Fruit fly (Drosophila melanogaster) whole organism, embryonic: Measurements from ENCODE around the gene Pld3.

Experiments used
- Abd-B ChIP-seq: fragments of 200-800 bp; sonication (Bioruptor generic); optimal IDR thresholded peaks from 2 replicates; lab custom pipeline; 2018; ENCODE audit warnings: missing biosample characterization, mild to moderate bottlenecking, missing genetic modification characterization, moderate library complexity
- Awh ChIP-seq: fragments of 200-800 bp; sonication (Bioruptor generic); IDR thresholded peaks from 2 replicates; pipeline ENCODE4, ENCODE4 v1.3.6; 2022; ENCODE audit warnings: missing biosample characterization, missing genetic modification characterization
- CG10209 ChIP-seq: fragments of 200-800 bp; sonication (Bioruptor generic); optimal IDR thresholded peaks from 3 replicates; lab custom pipeline; 2017; ENCODE audit warnings: missing biosample characterization, mild to moderate bottlenecking, missing genetic modification characterization, missing genetic modification reagents
- CG10959 ChIP-seq: fragments of 200-800 bp; sonication (Bioruptor generic); IDR thresholded peaks from 2 replicates; pipeline ENCODE4 v1.3.6; 2022; ENCODE audit warnings: missing biosample characterization, missing genetic modification characterization
- CG11723 ChIP-seq: fragments of 200-800 bp; sonication (Bioruptor generic); optimal IDR thresholded peaks from 2 replicates; lab custom pipeline; 2017; ENCODE audit warnings: missing biosample characterization, mild to moderate bottlenecking, missing genetic modification characterization
- CG1233 ChIP-seq: fragments of 200-800 bp; sonication (Bioruptor generic); optimal IDR thresholded peaks from 4 replicates; lab custom pipeline; 2018; ENCODE audit warnings: missing biosample characterization, mild to moderate bottlenecking, missing genetic modification characterization
- CG13624 ChIP-seq: fragments of 200-800 bp; sonication (Bioruptor generic); optimal IDR thresholded peaks from 2 replicates; lab custom pipeline; 2016; ENCODE audit warnings: missing biosample characterization, missing genetic modification characterization
- CG15696 ChIP-seq: fragments of 200-800 bp; sonication (Bioruptor generic); optimal IDR thresholded peaks from 2 replicates; lab custom pipeline; 2019; ENCODE audit warnings: missing biosample characterization, mild to moderate bottlenecking, missing genetic modification characterization, moderate library complexity
- CG1647 ChIP-seq: fragments of 200-800 bp; sonication (Bioruptor generic); optimal IDR thresholded peaks from 3 replicates; lab custom pipeline; 2016; ENCODE audit warnings: missing biosample characterization, missing genetic modification characterization
- CG17385 ChIP-seq: fragments of 200-800 bp; sonication (Bioruptor generic); optimal IDR thresholded peaks from 3 replicates; lab custom pipeline; 2018; ENCODE audit warnings: missing biosample characterization, mild to moderate bottlenecking, missing genetic modification characterization
- CG2129 ChIP-seq: fragments of 200-800 bp; sonication (Bioruptor generic); IDR thresholded peaks from 2 replicates; pipeline ENCODE4 v1.3.6; 2022; ENCODE audit warnings: missing biosample characterization, missing genetic modification characterization; ENCODE audit not compliant: partially characterized antibody
- CG33213 ChIP-seq: fragments of 200-800 bp; sonication (Bioruptor generic); optimal IDR thresholded peaks from 3 replicates; lab custom pipeline; 2016; ENCODE audit warnings: missing biosample characterization, missing genetic modification characterization
- CG4360 ChIP-seq: fragments of 200-800 bp; sonication (Bioruptor generic); IDR thresholded peaks from 2 replicates; pipeline ENCODE4 v1.3.6; 2022; ENCODE audit warnings: missing biosample characterization, missing genetic modification characterization
- CG8290 ChIP-seq, 3 experiments: fragments of 200-800 bp; sonication (Bioruptor generic); optimal IDR thresholded peaks; 2 replicates each; lab custom pipeline; 2016 to 2019; ENCODE audit warnings: missing biosample characterization in 3 of 3, missing genetic modification characterization in 3 of 3, mild to moderate bottlenecking in 2 of 3, moderate library complexity in 1 of 3
- Dip3 ChIP-seq: fragments of 200-800 bp; sonication (Bioruptor generic); optimal IDR thresholded peaks from 3 replicates; lab custom pipeline; 2016; ENCODE audit warnings: missing biosample characterization, missing genetic modification characterization
- ERR ChIP-seq: fragments of 200-800 bp; sonication (Bioruptor generic); optimal IDR thresholded peaks from 2 replicates; lab custom pipeline; 2016; ENCODE audit warnings: missing biosample characterization, missing genetic modification characterization
- Fer1 ChIP-seq: fragments of 200-800 bp; sonication (Bioruptor generic); optimal IDR thresholded peaks from 2 replicates; lab custom pipeline; 2017; ENCODE audit warnings: missing biosample characterization, mild to moderate bottlenecking, missing genetic modification characterization
- Gsc ChIP-seq: fragments of 200-800 bp; sonication (Bioruptor generic); IDR thresholded peaks from 2 replicates; pipeline ENCODE4 v1.3.6; 2022; ENCODE audit warnings: missing biosample characterization, missing genetic modification characterization
- HLH4C ChIP-seq: fragments of 200-800 bp; sonication (Bioruptor generic); IDR thresholded peaks from 3 replicates; pipeline ENCODE4 v1.3.6; 2022; ENCODE audit warnings: missing biosample characterization, missing genetic modification characterization; ENCODE audit not compliant: partially characterized antibody
- Hr78 ChIP-seq, 2 experiments: fragments of 200-800 bp in 1 of 2; fragments of >200 bp in 1 of 2; sonication (Bioruptor generic) in 1 of 2; optimal IDR thresholded peaks; 2 replicates each; lab custom pipeline; 2017 to 2019; ENCODE audit warnings: missing biosample characterization in 2 of 2, missing genetic modification characterization in 2 of 2, mild to moderate bottlenecking in 1 of 2, moderate library complexity in 1 of 2
- Nf-YB ChIP-seq: fragments of 200-800 bp; sonication (Bioruptor generic); optimal IDR thresholded peaks from 3 replicates; lab custom pipeline; 2019; ENCODE audit warnings: missing biosample characterization, mild to moderate bottlenecking, missing genetic modification characterization, moderate library complexity
- Pdp1 ChIP-seq, 2 experiments: fragments of 200-800 bp; sonication (Bioruptor generic); optimal IDR thresholded peaks; 3 replicates each; lab custom pipeline; 2016; ENCODE audit warnings: missing biosample characterization in 2 of 2, missing genetic modification characterization in 2 of 2, mild to moderate bottlenecking in 1 of 2, moderate library complexity in 1 of 2
- abd-A ChIP-seq: fragments of 200-800 bp; sonication (Bioruptor generic); optimal IDR thresholded peaks from 3 replicates; lab custom pipeline; 2019; ENCODE audit warnings: missing biosample characterization, mild to moderate bottlenecking, missing genetic modification characterization, moderate library complexity
- bigmax ChIP-seq: fragments of 200-800 bp; sonication (Bioruptor generic); optimal IDR thresholded peaks from 2 replicates; lab custom pipeline; 2018; ENCODE audit warnings: missing biosample characterization, mild to moderate bottlenecking, missing genetic modification characterization
- cas ChIP-seq: fragments of 200-800 bp; sonication (Bioruptor generic); IDR thresholded peaks from 2 replicates; pipeline ENCODE4 v1.3.6; 2022; ENCODE audit warnings: missing biosample characterization, missing genetic modification characterization
- cg ChIP-seq: fragments of 200-800 bp; sonication (Bioruptor generic); optimal IDR thresholded peaks from 3 replicates; lab custom pipeline; 2019; ENCODE audit warnings: missing biosample characterization, mild to moderate bottlenecking, missing genetic modification characterization, moderate library complexity
- chinmo ChIP-seq: fragments of 200-800 bp; sonication (Bioruptor generic); IDR thresholded peaks from 4 replicates; pipeline ENCODE4 v1.3.6; 2022; ENCODE audit warnings: missing biosample characterization, missing genetic modification characterization; ENCODE audit not compliant: partially characterized antibody
- crol ChIP-seq: fragments of 200-800 bp; sonication (Bioruptor generic); IDR thresholded peaks from 2 replicates; pipeline ENCODE4 v1.3.6; 2022; ENCODE audit warnings: missing biosample characterization, missing genetic modification characterization
- cwo ChIP-seq: fragments of 200-800 bp; sonication (Bioruptor generic); optimal IDR thresholded peaks from 3 replicates; lab custom pipeline; 2017; ENCODE audit warnings: missing biosample characterization, missing genetic modification characterization, mild to moderate bottlenecking, moderate library complexity, missing genetic modification reagents
- dm ChIP-seq: fragments of 200-800 bp; sonication (Bioruptor generic); optimal IDR thresholded peaks from 3 replicates; lab custom pipeline; 2016; ENCODE audit warnings: missing biosample characterization, missing genetic modification characterization
- dpn ChIP-seq, 2 experiments: fragments of 200-800 bp; sonication (Bioruptor generic); optimal IDR thresholded peaks; 3 replicates each; lab custom pipeline; 2016; ENCODE audit warnings: missing biosample characterization in 2 of 2, missing genetic modification characterization in 2 of 2
- exex ChIP-seq: fragments of 200-800 bp; sonication (Bioruptor generic); optimal IDR thresholded peaks from 4 replicates; lab custom pipeline; 2018; ENCODE audit warnings: missing biosample characterization, mild to moderate bottlenecking, missing genetic modification characterization, moderate library complexity
- ftz-f1 ChIP-seq: fragments of 200-800 bp; sonication (Bioruptor generic); optimal IDR thresholded peaks from 2 replicates; lab custom pipeline; 2016; ENCODE audit warnings: missing biosample characterization, missing genetic modification characterization
- gt ChIP-seq: fragments of 200-800 bp; sonication (Bioruptor generic); IDR thresholded peaks from 2 replicates; pipeline ENCODE4 v1.3.6; 2022; ENCODE audit warnings: missing biosample characterization, missing genetic modification characterization
- ind ChIP-seq: fragments of 200-800 bp; sonication (Bioruptor generic); optimal IDR thresholded peaks from 3 replicates; lab custom pipeline; 2016; ENCODE audit warnings: missing biosample characterization, missing genetic modification characterization
- jigr1 ChIP-seq: fragments of 200-800 bp; sonication (Bioruptor generic); IDR thresholded peaks from 3 replicates; pipeline ENCODE4 v1.3.6; 2022; ENCODE audit warnings: missing biosample characterization, missing genetic modification characterization
- lilli ChIP-seq: fragments of 200-800 bp; sonication (Bioruptor generic); optimal IDR thresholded peaks from 3 replicates; lab custom pipeline; 2016; ENCODE audit warnings: missing biosample characterization, missing genetic modification characterization
- luna ChIP-seq: fragments of 200-800 bp; sonication (Bioruptor generic); optimal IDR thresholded peaks from 2 replicates; lab custom pipeline; 2016; ENCODE audit warnings: missing biosample characterization, missing genetic modification characterization
- nerfin-1 ChIP-seq: fragments of 200-800 bp; sonication (Bioruptor generic); optimal IDR thresholded peaks from 3 replicates; lab custom pipeline; 2019; ENCODE audit warnings: missing biosample characterization, mild to moderate bottlenecking, missing genetic modification characterization, moderate library complexity
- pfk ChIP-seq: fragments of 200-800 bp; sonication (Bioruptor generic); optimal IDR thresholded peaks from 2 replicates; lab custom pipeline; 2018; ENCODE audit warnings: missing biosample characterization, mild to moderate bottlenecking, missing genetic modification characterization, moderate library complexity
- run ChIP-seq: fragments of 200-800 bp; sonication (Bioruptor generic); optimal IDR thresholded peaks from 3 replicates; lab custom pipeline; 2018; ENCODE audit warnings: missing biosample characterization, mild to moderate bottlenecking, missing genetic modification characterization
- stc ChIP-seq: fragments of 200-800 bp; sonication (Bioruptor generic); IDR thresholded peaks from 2 replicates; pipeline ENCODE4 v1.3.6; 2022; ENCODE audit warnings: missing biosample characterization, missing genetic modification characterization
- tin ChIP-seq: fragments of 200-800 bp; sonication (Bioruptor generic); optimal IDR thresholded peaks from 3 replicates; lab custom pipeline; 2016; ENCODE audit warnings: missing biosample characterization, missing genetic modification characterization
- unc-4 ChIP-seq: fragments of 200-800 bp; sonication (Bioruptor generic); IDR thresholded peaks from 2 replicates; pipeline ENCODE4 v1.3.6; 2022; ENCODE audit warnings: missing biosample characterization, missing genetic modification characterization; ENCODE audit not compliant: partially characterized antibody
- z ChIP-seq: fragments of 200-800 bp; sonication (Bioruptor generic); IDR thresholded peaks from 3 replicates; pipeline ENCODE4 v1.3.6; 2022; ENCODE audit warnings: missing biosample characterization, missing genetic modification characterization

Gene Pld3

dm6 chr2L:21169863-21170262 is 11.2 kb downstream of the Pld3 start:
- TF ChIP-seq stc (GFP tag; lab: Robert Waterston, UW) (no peak), exex (tag; lab: Kevin White, UChicago) (peak; percentile 83), CG13624 (GFP tag; lab: Kevin White, UChicago) (no peak), CG17385 (GFP tag; lab: Kevin White, UChicago) (no peak), Pdp1 (GFP tag; optimal IDR thresholded peaks at IDR 0.05; lab: Kevin White, UChicago) (no peak), CG11723 (GFP tag; lab: Kevin White, UChicago) (no peak), ftz-f1 (GFP tag; lab: Kevin White, UChicago) (no peak)

- no peak for TF ChIP-seq z (GFP tag; lab: Robert Waterston, UW)
- no peak for TF ChIP-seq CG33213 (GFP tag; lab: Kevin White, UChicago)
- TF ChIP-seq CG1647 (GFP tag; lab: Kevin White, UChicago): no peak
- TF ChIP-seq run: no peak
- TF ChIP-seq unc-4: no peak
- no peak for TF ChIP-seq luna (GFP tag; lab: Kevin White, UChicago)
- no peak for TF ChIP-seq CG10209 (GFP tag; lab: Kevin White, UChicago)
- no peak for TF ChIP-seq gt (GFP tag; lab: Robert Waterston, UW)
Observed at dm6 chr2L:21172922-21173321, 14.3 kb downstream of the Pld3 start, which contains the start of gene CG31627. Gene CG31627, plus strand, starts transcription at chr2L:21173222.

dm6 chr2L:21178436-21179216 is 20.0 kb downstream of the Pld3 start:
- TF ChIP-seq cg (GFP tag; lab: Kevin White, UChicago) (peak; percentile 68), CG15696 (tag; lab: Kevin White, UChicago) (no peak), crol (GFP tag; lab: Robert Waterston, UW) (peak; percentile 82), Nf-YB (no peak), ERR (GFP tag; lab: Kevin White, UChicago) (no peak), tin (GFP tag; lab: Kevin White, UChicago) (no peak), Awh (GFP tag; lab: Robert Waterston, UW) (no peak), exex (tag; lab: Kevin White, UChicago) (no peak), ind (GFP tag; lab: Kevin White, UChicago) (no peak), chinmo (GFP tag; lab: Robert Waterston, UW) (0 out of 4 replicates have a peak, but pooled peaks have one; percentile 66), dm (peak; percentile 84), Fer1 (GFP tag; lab: Kevin White, UChicago) (no peak), bigmax (GFP tag; lab: Kevin White, UChicago) (peak; percentile 58), cwo (GFP tag; lab: Kevin White, UChicago) (no peak), Dip3 (GFP tag; lab: Kevin White, UChicago) (no peak), Hr78 (GFP tag; optimal IDR thresholded peaks at IDR 0.05; lab: Kevin White, UChicago) (peak in 1 of 2 experiments; percentile 86), lilli (GFP tag; lab: Kevin White, UChicago) (no peak), CG1233 (GFP tag; lab: Kevin White, UChicago) (no peak), abd-A (tag; lab: Kevin White, UChicago) (no peak), CG10959 (no peak), dpn (GFP tag; optimal IDR thresholded peaks at IDR 0.05; lab: Kevin White, UChicago) (no peak), pfk (GFP tag; lab: Kevin White, UChicago) (no peak), HLH4C (no peak), CG2129 (GFP tag; lab: Robert Waterston, UW) (no peak), CG4360 (GFP tag; lab: Robert Waterston, UW) (peak; percentile 73), cas (GFP tag; lab: Robert Waterston, UW) (no peak), nerfin-1 (tag; lab: Kevin White, UChicago) (no peak), CG8290 (GFP tag; optimal IDR thresholded peaks at IDR 0.05; lab: Kevin White, UChicago) (no peak), CG8290 (tag; optimal IDR thresholded peaks at IDR 0.05; lab: Kevin White, UChicago) (no peak), Abd-B (GFP tag; lab: Kevin White, UChicago) (no peak), Pdp1 (GFP tag; optimal IDR thresholded peaks at IDR 0.05; lab: Kevin White, UChicago) (peak in 1 of 2 experiments; percentile 93), Gsc (no peak), jigr1 (no peak)
